Worm (Caenorhabditis elegans) whole organism, late embryonic: ENCODE data around the gene fbxa-56.

ENCODE experiments used
- C08G9.2 ChIP-seq: sonication (generic microtip); optimal IDR thresholded peaks from 2 replicates; lab custom pipeline; 2016; ENCODE audit warnings: mild to moderate bottlenecking, missing genetic modification characterization, moderate library complexity, missing compliant biosample characterization
- F13H6.1 ChIP-seq: sonication (generic microtip); optimal IDR thresholded peaks from 2 replicates; lab custom pipeline; 2016; ENCODE audit warnings: missing genetic modification characterization, missing compliant biosample characterization
- K02D7.2 ChIP-seq: sonication (generic microtip); optimal IDR thresholded peaks from 2 replicates; lab custom pipeline; 2017; ENCODE audit warnings: mild to moderate bottlenecking, missing genetic modification characterization, missing compliant biosample characterization
- K09A11.1 ChIP-seq: sonication (generic microtip); optimal IDR thresholded peaks from 2 replicates; lab custom pipeline; 2017; ENCODE audit warnings: antibody characterized with exemption, mild to moderate bottlenecking, missing genetic modification characterization, missing compliant biosample characterization; ENCODE audit not compliant: insufficient read depth
- Y22D7AL.16 ChIP-seq: sonication (generic microtip); optimal IDR thresholded peaks from 2 replicates; lab custom pipeline; 2016; ENCODE audit warnings: missing genetic modification characterization, missing compliant biosample characterization
- ama-1 ChIP-seq: fragments of 150-350 bp; optimal IDR thresholded peaks from 2 replicates; lab custom pipeline; 2014
- ceh-19 ChIP-seq: fragments of 200-800 bp; sonication (Bioruptor generic); optimal IDR thresholded peaks from 2 replicates; lab custom pipeline; 2018; ENCODE audit warnings: mild to moderate bottlenecking, missing genetic modification characterization, missing compliant biosample characterization
- ceh-24 ChIP-seq: sonication (generic microtip); optimal IDR thresholded peaks from 2 replicates; lab custom pipeline; 2016; ENCODE audit warnings: mild to moderate bottlenecking, missing genetic modification characterization, missing compliant biosample characterization
- ceh-45 ChIP-seq: fragments of 200-800 bp; sonication (Bioruptor generic); IDR thresholded peaks from 2 replicates; pipeline ENCODE4 v1.3.6; 2022; ENCODE audit warnings: missing genetic modification reagents, missing genetic modification characterization, missing compliant biosample characterization
- ceh-48 ChIP-seq: sonication (generic microtip); optimal IDR thresholded peaks from 2 replicates; lab custom pipeline; 2016; ENCODE audit warnings: missing genetic modification characterization, inconsistent platforms, missing compliant biosample characterization
- che-1 ChIP-seq: sonication (generic microtip); optimal IDR thresholded peaks from 2 replicates; lab custom pipeline; 2016; ENCODE audit warnings: mild to moderate bottlenecking, missing genetic modification characterization, missing compliant biosample characterization
- dve-1 ChIP-seq: sonication (generic microtip); optimal IDR thresholded peaks from 2 replicates; lab custom pipeline; 2017; ENCODE audit warnings: antibody characterized with exemption, mild to moderate bottlenecking, missing genetic modification characterization, missing compliant biosample characterization
- elt-2 ChIP-seq: sonication (generic microtip); optimal IDR thresholded peaks from 2 replicates; lab custom pipeline; 2016; ENCODE audit warnings: missing genetic modification reagents, missing genetic modification characterization, missing compliant biosample characterization
- eyg-1 ChIP-seq: sonication (generic microtip); optimal IDR thresholded peaks from 2 replicates; lab custom pipeline; 2016; ENCODE audit warnings: missing genotype, missing genetic modification characterization, missing compliant biosample characterization
- fkh-10 ChIP-seq: fragments of 150-350 bp; optimal IDR thresholded peaks from 2 replicates; lab custom pipeline; 2014; ENCODE audit warnings: missing biosample characterization, missing genetic modification reagents, missing genetic modification characterization
- fkh-6 ChIP-seq: sonication (generic microtip); optimal IDR thresholded peaks from 2 replicates; lab custom pipeline; 2016; ENCODE audit warnings: missing genetic modification characterization, missing compliant biosample characterization
- hlh-30 ChIP-seq: sonication (generic microtip); optimal IDR thresholded peaks from 2 replicates; lab custom pipeline; 2017; ENCODE audit warnings: antibody characterized with exemption, missing genetic modification characterization, missing compliant biosample characterization; ENCODE audit not compliant: insufficient read depth
- hlh-8 ChIP-seq: sonication (generic microtip); optimal IDR thresholded peaks from 2 replicates; lab custom pipeline; 2016; ENCODE audit warnings: missing genotype, missing genetic modification characterization, missing compliant biosample characterization
- nhr-232 ChIP-seq: sonication (generic microtip); optimal IDR thresholded peaks from 2 replicates; lab custom pipeline; 2016; ENCODE audit warnings: missing genetic modification characterization, missing compliant biosample characterization
- npax-4 ChIP-seq: sonication (generic microtip); optimal IDR thresholded peaks from 2 replicates; lab custom pipeline; 2016; ENCODE audit warnings: missing genetic modification characterization, missing compliant biosample characterization
- odd-2 ChIP-seq: sonication (generic microtip); optimal IDR thresholded peaks from 2 replicates; lab custom pipeline; 2017; ENCODE audit warnings: antibody characterized with exemption, mild to moderate bottlenecking, missing genetic modification characterization, missing compliant biosample characterization
- pat-9 ChIP-seq: fragments of 200-800 bp; sonication (Bioruptor generic); optimal IDR thresholded peaks from 2 replicates; lab custom pipeline; 2018; ENCODE audit warnings: mild to moderate bottlenecking, missing genetic modification characterization, moderate library complexity, missing compliant biosample characterization
- pha-2 ChIP-seq: sonication (generic microtip); optimal IDR thresholded peaks from 2 replicates; lab custom pipeline; 2017; ENCODE audit warnings: mild to moderate bottlenecking, missing genetic modification characterization, missing compliant biosample characterization
- pqm-1 ChIP-seq: sonication (generic microtip); optimal IDR thresholded peaks from 2 replicates; lab custom pipeline; 2016; ENCODE audit warnings: missing genetic modification characterization, missing compliant biosample characterization
- ref-2 ChIP-seq: sonication (generic microtip); optimal IDR thresholded peaks from 2 replicates; lab custom pipeline; 2016; ENCODE audit warnings: missing genetic modification characterization, missing compliant biosample characterization
- sox-2 ChIP-seq: fragments of 200-800 bp; sonication (Bioruptor generic); IDR thresholded peaks from 2 replicates; pipeline ENCODE4 v1.3.6; 2022; ENCODE audit warnings: missing genetic modification reagents, missing genetic modification characterization, missing compliant biosample characterization
- syd-9 ChIP-seq: sonication (generic microtip); optimal IDR thresholded peaks from 2 replicates; lab custom pipeline; 2016; ENCODE audit warnings: mild to moderate bottlenecking, missing genetic modification characterization, moderate library complexity, missing compliant biosample characterization
- unc-3 ChIP-seq, 2 experiments: fragments of 200-800 bp in 1 of 2; sonication (Bioruptor generic) in 1 of 2; sonication (generic microtip) in 1 of 2; conservative IDR thresholded peaks in 1 of 2; optimal IDR thresholded peaks in 1 of 2; 2 replicates each; pipeline versions ENCODE4 v1.3.6 to Lab custom; 2016 to 2022; ENCODE audit warnings: missing compliant biosample characterization in 2 of 2, missing genetic modification characterization in 2 of 2, missing genetic modification reagents in 1 of 2
- unc-42 ChIP-seq: sonication (generic microtip); optimal IDR thresholded peaks from 2 replicates; lab custom pipeline; 2016; ENCODE audit warnings: missing genotype, missing genetic modification characterization, missing compliant biosample characterization
- unc-86 ChIP-seq: sonication (generic microtip); optimal IDR thresholded peaks from 2 replicates; lab custom pipeline; 2016; ENCODE audit warnings: missing genetic modification characterization, missing compliant biosample characterization
- zip-5 ChIP-seq: sonication (generic microtip); optimal IDR thresholded peaks from 2 replicates; lab custom pipeline; 2016; ENCODE audit warnings: missing genetic modification characterization, missing compliant biosample characterization

The fbxa-56 gene

DNA sequence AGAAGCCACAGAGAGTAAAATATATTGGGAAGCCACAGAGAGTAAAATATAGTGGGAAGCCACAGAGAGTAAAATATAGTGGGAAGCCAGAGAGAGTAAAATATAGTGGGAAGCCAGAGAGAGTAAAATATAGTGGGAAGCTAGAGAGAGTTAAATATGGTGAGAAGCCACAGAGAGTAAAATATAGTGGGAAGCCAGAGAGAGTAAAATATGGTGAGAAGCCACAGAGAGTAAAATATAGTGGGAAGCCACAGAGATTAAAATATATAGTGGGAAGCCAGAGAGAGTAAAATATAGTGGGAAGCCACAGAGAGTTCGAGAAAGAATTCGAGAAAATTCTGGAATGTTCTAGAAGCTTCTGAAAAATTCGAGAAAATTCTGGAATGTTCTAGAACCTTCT, 6.5 kb downstream of the fbxa-56 start (continued):
- TF ChIP-seq syd-9 (tag; lab: Kevin White, UChicago): peak; percentile 63
- TF ChIP-seq C08G9.2: peak; percentile 76

DNA sequence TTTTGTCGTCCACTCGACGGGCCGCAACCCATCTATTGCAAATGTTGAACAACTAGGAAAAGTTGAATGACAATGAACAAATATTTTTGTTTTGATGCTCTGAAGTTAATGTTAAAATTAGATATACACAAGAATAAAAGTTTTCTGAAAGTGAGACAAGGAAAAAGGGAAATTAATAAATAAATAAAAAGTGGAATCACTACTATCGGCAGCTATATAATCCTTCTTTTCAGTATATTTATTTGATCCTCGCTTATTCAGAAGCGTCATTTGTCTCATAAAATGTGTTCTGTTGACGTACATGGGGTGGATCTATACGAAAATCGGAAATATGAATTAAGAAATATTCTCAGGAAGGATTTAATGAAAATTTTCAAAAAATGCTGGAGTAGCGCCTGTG, 11.6 kb downstream of the fbxa-56 start, which contains the start of gene pef-1:
Gene pef-1, minus strand, starts transcription at position 101 of the 400 bp plus-strand sequence.
- TF ChIP-seq pqm-1 (tag; lab: Kevin White, UChicago) (no peak), F13H6.1 (tag; lab: Kevin White, UChicago) (no peak), elt-2 (tag; lab: Kevin White, UChicago) (no peak), fkh-10 (no peak), ref-2 (no peak), fkh-6 (no peak), hlh-30 (no peak), K09A11.1 (no peak), ceh-19 (GFP tag; lab: Kevin White, UChicago) (no peak), npax-4 (tag; lab: Kevin White, UChicago) (no peak), unc-3 (GFP tag; conservative IDR thresholded peaks at IDR 0.05; lab: Robert Waterston, UW) (no peak), unc-3 (tag; optimal IDR thresholded peaks at IDR 0.05; lab: Kevin White, UChicago) (no peak), zip-5 (tag; lab: Kevin White, UChicago) (no peak), pat-9 (tag; lab: Kevin White, UChicago) (no peak), odd-2 (tag; lab: Kevin White, UChicago) (no peak), K02D7.2 (tag; lab: Kevin White, UChicago) (no peak), nhr-232 (tag; lab: Kevin White, UChicago) (no peak)

DNA sequence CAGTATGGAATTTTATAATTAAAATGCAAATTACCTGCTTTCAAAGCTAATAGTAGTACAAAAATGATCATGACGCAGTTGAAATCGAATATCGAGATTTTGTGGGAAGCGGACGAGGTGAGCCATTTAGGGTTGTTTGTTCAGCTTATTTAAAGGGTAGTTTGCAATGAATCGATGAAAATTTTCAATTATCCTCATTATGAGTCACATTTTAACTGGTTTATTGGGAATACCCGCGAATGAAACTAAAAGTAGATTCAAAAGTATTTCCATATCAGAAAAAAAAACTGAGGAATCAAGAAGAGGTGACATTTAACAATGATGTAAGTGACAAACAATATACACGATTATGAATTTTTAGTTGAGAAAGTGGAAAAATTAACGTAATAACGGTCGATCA, 18.5 kb downstream of the fbxa-56 start, which contains the start of gene F23H11.7:
Gene F23H11.7, minus strand, starts transcription at position 101 of the 400 bp plus-strand sequence.
- TF ChIP-seq ceh-45 (GFP tag; lab: Robert Waterston, UW): no peak
- TF ChIP-seq dve-1 (tag; lab: Kevin White, UChicago): no peak
- TF ChIP-seq unc-86 (tag; lab: Kevin White, UChicago): no peak

- no peak for TF ChIP-seq zip-5 (tag; lab: Kevin White, UChicago)
- TF ChIP-seq K09A11.1: no peak
- TF ChIP-seq che-1 (tag; lab: Kevin White, UChicago): no peak
- no peak for TF ChIP-seq unc-42 (tag; lab: Kevin White, UChicago)
- no peak for TF ChIP-seq ama-1 (lab: Kevin White, UChicago)
- no peak for TF ChIP-seq dve-1 (tag; lab: Kevin White, UChicago)
- TF ChIP-seq eyg-1 (tag; lab: Kevin White, UChicago): no peak
- TF ChIP-seq ceh-45 (GFP tag; lab: Robert Waterston, UW): no peak
- TF ChIP-seq ceh-48 (tag; lab: Kevin White, UChicago): no peak
- no peak for TF ChIP-seq pha-2 (tag; lab: Kevin White, UChicago)
- no peak for TF ChIP-seq hlh-8 (tag; lab: Kevin White, UChicago)
- no peak for TF ChIP-seq Y22D7AL.16 (tag; lab: Kevin White, UChicago)
- TF ChIP-seq sox-2 (GFP tag; lab: Robert Waterston, UW): no peak
These were observed 21.0 kb downstream of the fbxa-56 start, which contains the start of gene idpp-13 for ce11 chrIII:916897-917296. Gene idpp-13 (minus strand): TSS chrIII:916997.

DNA sequence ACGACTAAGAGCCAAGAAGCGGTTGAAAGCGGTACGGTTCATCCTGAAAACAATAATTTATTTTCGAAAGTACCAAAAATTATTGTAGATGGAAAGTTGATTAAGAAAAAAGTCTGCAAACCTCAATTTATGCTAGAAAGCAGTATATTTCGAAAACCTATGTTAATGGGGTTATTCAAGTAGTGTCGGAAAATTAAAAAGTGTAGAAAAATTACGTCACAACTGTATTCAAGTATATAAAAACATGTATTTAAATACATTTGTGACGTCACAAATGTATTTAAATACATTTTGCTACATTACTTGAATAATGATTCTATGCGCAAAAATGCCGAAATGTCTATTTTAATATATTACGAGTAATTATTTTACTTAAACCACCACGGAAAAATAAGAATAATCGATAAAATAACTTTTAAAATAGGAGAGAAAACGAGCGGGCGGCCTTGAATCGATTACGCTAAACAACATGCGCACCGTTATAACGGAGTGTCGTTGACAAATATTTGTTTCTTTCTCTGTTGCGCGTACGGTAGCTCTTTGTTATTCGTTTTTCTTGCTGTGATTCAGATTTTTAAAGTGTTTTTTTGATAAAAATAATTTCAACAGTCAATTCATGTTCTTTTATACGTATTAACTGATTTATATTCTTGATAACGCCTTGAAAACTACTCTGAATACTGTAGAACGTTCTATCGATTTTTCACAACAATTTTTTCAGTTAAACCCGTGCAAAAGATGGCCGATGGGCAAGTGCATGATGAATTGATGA, 27.1 kb downstream of the fbxa-56 start, which contains the start of the genes F23H11.5 and bra-2:
Gene F23H11.5, minus strand, starts transcription at position 51 of the 772 bp plus-strand sequence.
Gene bra-2, plus strand, starts transcription at position 722 of the 772 bp plus-strand sequence.
- TF ChIP-seq ceh-48 (tag; lab: Kevin White, UChicago): peak; percentile 57
- TF ChIP-seq ceh-24 (tag; lab: Kevin White, UChicago): no peak
